Fruit fly (Drosophila melanogaster): ENCODE results near the gene btd.

Gene btd

dm6 chrX:9646022-9646421 is 48.0 kb upstream of the btd start (continued):
- TF ChIP-seq CG8089 (GFP tag; optimal IDR thresholded peaks at IDR 0.05) (peak; percentile 97), zf30C (GFP tag; optimal IDR thresholded peaks at IDR 0.05) (peak; percentile 93), Atf6 (GFP tag; IDR thresholded peaks at IDR 0.05) (peak; percentile 97), nmo (GFP tag; optimal IDR thresholded peaks at IDR 0.05) (peak; percentile 97), gt (GFP tag; IDR thresholded peaks at IDR 0.05) (peak; percentile 93), pan (optimal IDR thresholded peaks at IDR 0.05) (no peak), pan (GFP tag; optimal IDR thresholded peaks at IDR 0.05 in 1 of 2, IDR thresholded peaks at IDR 0.05 in 1 of 2) (peak in 1 of 2 experiments; percentile 98), CG6854 (GFP tag; optimal IDR thresholded peaks at IDR 0.05) (peak; percentile 92), CG15073 (GFP tag; optimal IDR thresholded peaks at IDR 0.05) (peak; percentile 82), CG6813 (GFP tag; optimal IDR thresholded peaks at IDR 0.05) (peak; percentile 96), CG13424 (tag; optimal IDR thresholded peaks at IDR 0.05) (peak; percentile 98), CG11560 (tag; IDR thresholded peaks at IDR 0.05) (peak; percentile 86), Dp (GFP tag; optimal IDR thresholded peaks at IDR 0.05) (peak; percentile 17), CG9437 (GFP tag; optimal IDR thresholded peaks at IDR 0.05) (peak; percentile 85), CG2202 (tag; optimal IDR thresholded peaks at IDR 0.05) (peak; percentile 90), HLH4C (GFP tag; IDR thresholded peaks at IDR 0.05; ENCODE audit: partially characterized antibody) (no peak), crc (GFP tag; optimal IDR thresholded peaks at IDR 0.05) (peak; percentile 95), CG9932 (GFP tag; IDR thresholded peaks at IDR 0.05) (peak; percentile 89), Abd-B (GFP tag; optimal IDR thresholded peaks at IDR 0.05) (peak; percentile 93), chm (GFP tag; IDR thresholded peaks at IDR 0.05) (peak; percentile 97), CG3995 (GFP tag; optimal IDR thresholded peaks at IDR 0.05) (peak; percentile 72), hbn (GFP tag; IDR thresholded peaks at IDR 0.05; ENCODE audit: partially characterized antibody) (no peak), Oli (tag; optimal IDR thresholded peaks at IDR 0.05) (peak; percentile 96), CG33557 (GFP tag; optimal IDR thresholded peaks at IDR 0.05) (peak; percentile 91), ham (GFP tag; IDR thresholded peaks at IDR 0.05) (peak; percentile 80), hth (optimal IDR thresholded peaks at IDR 0.05) (no peak), CG9609 (GFP tag; optimal IDR thresholded peaks at IDR 0.05) (peak; percentile 97), CG11247 (GFP tag; IDR thresholded peaks at IDR 0.05) (peak; percentile 95), abd-A (tag; optimal IDR thresholded peaks at IDR 0.05) (peak; percentile 50), ATbp (GFP tag; optimal IDR thresholded peaks at IDR 0.05) (peak; percentile 97), Vsx1 (GFP tag; optimal IDR thresholded peaks at IDR 0.05) (peak; percentile 91), CG6683 (GFP tag; optimal IDR thresholded peaks at IDR 0.05) (peak; percentile 89), Mad (GFP tag; optimal IDR thresholded peaks at IDR 0.05) (peak; percentile 97), ase (GFP tag; IDR thresholded peaks at IDR 0.05) (peak; percentile 97), Sox100B (GFP tag; optimal IDR thresholded peaks at IDR 0.05) (peak; percentile 95), eve (GFP tag; optimal IDR thresholded peaks at IDR 0.05) (peak; percentile 42 to 97), C15 (GFP tag; IDR thresholded peaks at IDR 0.05) (peak; percentile 92), CG7987 (GFP tag; optimal IDR thresholded peaks at IDR 0.05) (peak; percentile 93), Hr39 (optimal IDR thresholded peaks at IDR 0.05) (no peak), CG17912 (GFP tag; optimal IDR thresholded peaks at IDR 0.05) (peak; percentile 93), fu2 (GFP tag; optimal IDR thresholded peaks at IDR 0.05) (peak; percentile 92), CG7271 (tag; optimal IDR thresholded peaks at IDR 0.05) (peak; percentile 67), yki (optimal IDR thresholded peaks at IDR 0.05) (no peak), schlank (tag; optimal IDR thresholded peaks at IDR 0.05) (peak; percentile 89), CG3065 (GFP tag; optimal IDR thresholded peaks at IDR 0.05) (peak; percentile 93), lbe (GFP tag; optimal IDR thresholded peaks at IDR 0.05) (peak; percentile 98), wor (GFP tag; IDR thresholded peaks at IDR 0.05) (peak; percentile 93), ftz-f1 (GFP tag; optimal IDR thresholded peaks at IDR 0.05) (peak; percentile 77), Stat92E (GFP tag; optimal IDR thresholded peaks at IDR 0.05) (peak in 1 of 3 experiments; percentile 98), dpn (GFP tag; optimal IDR thresholded peaks at IDR 0.05) (peak; percentile 97), Lhr (GFP tag; optimal IDR thresholded peaks at IDR 0.05) (peak; percentile 84)
